Worm (Caenorhabditis elegans) whole organism, L1 larva: Measurements from ENCODE around the gene Y39B6A.34.

Experiments used
- C16A3.4 ChIP-seq: fragments of 150-350 bp; optimal IDR thresholded peaks from 2 replicates; lab custom pipeline; 2014; ENCODE audit warnings: missing biosample characterization, missing genetic modification characterization
- Y116A8C.19 ChIP-seq: sonication (generic microtip); optimal IDR thresholded peaks from 2 replicates; lab custom pipeline; 2016; ENCODE audit warnings: missing compliant biosample characterization, missing genetic modification characterization, borderline replicate concordance
- aha-1 ChIP-seq: fragments of 150-350 bp; optimal IDR thresholded peaks from 2 replicates; lab custom pipeline; 2014; ENCODE audit warnings: missing biosample characterization, missing genetic modification characterization
- alr-1 ChIP-seq: fragments of 200-800 bp; sonication (Bioruptor generic); optimal IDR thresholded peaks from 2 replicates; lab custom pipeline; 2018; ENCODE audit warnings: borderline replicate concordance, mild to moderate bottlenecking, missing genetic modification characterization, missing compliant biosample characterization
- ama-1 ChIP-seq: fragments of 150-350 bp; optimal IDR thresholded peaks from 2 replicates; lab custom pipeline; 2014
- ceh-82 ChIP-seq, 3 experiments: fragments of 150-350 bp in 1 of 3; sonication (generic microtip) in 2 of 3; optimal IDR thresholded peaks; 2 replicates each; lab custom pipeline; 2014 to 2017; ENCODE audit warnings: missing biosample characterization in 3 of 3, missing genetic modification characterization in 3 of 3
- ceh-88 ChIP-seq: fragments of 200-800 bp; sonication (Bioruptor generic); IDR thresholded peaks from 2 replicates; pipeline ENCODE4 v1.3.6; 2022; ENCODE audit warnings: missing genetic modification characterization, missing compliant biosample characterization
- dpl-1 ChIP-seq, 3 experiments: fragments of 150-350 bp in 2 of 3; sonication (generic microtip) in 1 of 3; optimal IDR thresholded peaks; 2 replicates each; lab custom pipeline; 2014 to 2017; ENCODE audit warnings: missing biosample characterization in 3 of 3, missing genetic modification characterization in 3 of 3, missing genetic modification reagents in 3 of 3
- efl-1 ChIP-seq, 4 experiments: fragments of 150-350 bp; optimal IDR thresholded peaks in 3 of 4; peaks in 1 of 4; 1 replicate in 1 of 4; 2 replicates in 3 of 4; lab custom pipeline; 2014; ENCODE audit warnings: missing biosample characterization in 2 of 4, missing genetic modification characterization in 2 of 4, missing genetic modification reagents in 2 of 4
- efl-3 ChIP-seq: fragments of 200-800 bp; sonication (Bioruptor generic); optimal IDR thresholded peaks from 2 replicates; lab custom pipeline; 2018; ENCODE audit warnings: mild to moderate bottlenecking, missing genetic modification characterization, missing compliant biosample characterization
- egl-13 ChIP-seq: sonication (generic microtip); optimal IDR thresholded peaks from 2 replicates; lab custom pipeline; 2016; ENCODE audit warnings: missing genotype, missing genetic modification reagents, missing genetic modification characterization, missing compliant biosample characterization
- elt-3 ChIP-seq, 6 experiments: fragments of 150-350 bp in 1 of 6; sonication (generic microtip); optimal IDR thresholded peaks; 2 replicates each; lab custom pipeline; 2017 to 2018; ENCODE audit warnings: missing biosample characterization in 6 of 6, missing genetic modification characterization in 6 of 6, inconsistent platforms in 1 of 6
- fkh-8 ChIP-seq: sonication (generic microtip); optimal IDR thresholded peaks from 2 replicates; lab custom pipeline; 2016; ENCODE audit warnings: mild to moderate bottlenecking, missing genetic modification characterization, missing compliant biosample characterization
- grh-1 ChIP-seq: fragments of 200-800 bp; sonication (Bioruptor generic); IDR thresholded peaks from 2 replicates; pipeline ENCODE4 v1.3.6; 2022; ENCODE audit warnings: missing genetic modification reagents, missing genetic modification characterization, missing compliant biosample characterization
- hlh-17 ChIP-seq: fragments of 200-800 bp; sonication (Bioruptor generic); optimal IDR thresholded peaks from 2 replicates; lab custom pipeline; 2018; ENCODE audit warnings: missing genetic modification characterization, mild to moderate bottlenecking, missing compliant biosample characterization, moderate library complexity, borderline replicate concordance
- hlh-4 ChIP-seq: sonication (generic microtip); optimal IDR thresholded peaks from 2 replicates; lab custom pipeline; 2016; ENCODE audit warnings: mild to moderate bottlenecking, missing genetic modification characterization, missing compliant biosample characterization
- hpl-2 ChIP-seq: fragments of 150-350 bp; optimal IDR thresholded peaks from 2 replicates; lab custom pipeline; 2014; ENCODE audit warnings: missing biosample characterization, missing genetic modification reagents, missing genetic modification characterization
- irx-1 ChIP-seq: sonication (generic microtip); optimal IDR thresholded peaks from 2 replicates; lab custom pipeline; 2016; ENCODE audit warnings: missing genetic modification characterization, missing compliant biosample characterization
- isw-1 ChIP-seq: fragments of 200-800 bp; sonication (Bioruptor generic); IDR thresholded peaks from 2 replicates; pipeline ENCODE4 v1.3.6; 2022; ENCODE audit warnings: missing genetic modification characterization, missing compliant biosample characterization
- jun-1 ChIP-seq: fragments of 150-350 bp; optimal IDR thresholded peaks from 2 replicates; lab custom pipeline; 2014; ENCODE audit warnings: missing biosample characterization, missing genetic modification reagents, missing genetic modification characterization
- lin-13 ChIP-seq: fragments of 150-350 bp; optimal IDR thresholded peaks from 2 replicates; lab custom pipeline; 2014; ENCODE audit warnings: missing biosample characterization, missing genetic modification reagents, missing genetic modification characterization
- lin-14 ChIP-seq: fragments of 200-800 bp; sonication (Bioruptor generic); optimal IDR thresholded peaks from 2 replicates; lab custom pipeline; 2018; ENCODE audit warnings: mild to moderate bottlenecking, missing genetic modification characterization, moderate library complexity, missing compliant biosample characterization
- lin-15B ChIP-seq: fragments of 150-350 bp; sonication (generic microtip); optimal IDR thresholded peaks from 3 replicates; lab custom pipeline; 2014; ENCODE audit warnings: missing biosample characterization, missing genetic modification characterization
- lsy-2 ChIP-seq, 2 experiments: fragments of 150-350 bp; optimal IDR thresholded peaks; 2 replicates each; lab custom pipeline; 2014; ENCODE audit warnings: missing biosample characterization in 2 of 2, missing genetic modification characterization in 2 of 2
- mef-2 ChIP-seq: fragments of 150-350 bp; optimal IDR thresholded peaks from 2 replicates; lab custom pipeline; 2014; ENCODE audit warnings: missing biosample characterization, missing genetic modification characterization
- nhr-11 ChIP-seq: fragments of 150-350 bp; optimal IDR thresholded peaks from 2 replicates; lab custom pipeline; 2014; ENCODE audit warnings: missing biosample characterization, missing genetic modification characterization
- nhr-12 ChIP-seq: sonication (generic microtip); optimal IDR thresholded peaks from 2 replicates; lab custom pipeline; 2017; ENCODE audit warnings: missing biosample characterization, missing genetic modification characterization
- nhr-71 ChIP-seq: sonication (generic microtip); optimal IDR thresholded peaks from 2 replicates; lab custom pipeline; 2016; ENCODE audit warnings: mild to moderate bottlenecking, missing genetic modification characterization, moderate library complexity, missing compliant biosample characterization
- nhr-76 ChIP-seq: sonication (generic microtip); optimal IDR thresholded peaks from 2 replicates; lab custom pipeline; 2017; ENCODE audit warnings: missing biosample characterization, missing genetic modification characterization
- nhr-85 ChIP-seq: sonication (generic microtip); peaks from one replicate; lab custom pipeline; 2016; ENCODE audit warnings: missing genetic modification characterization, inconsistent platforms, missing compliant biosample characterization
- pag-3 ChIP-seq: sonication (generic microtip); optimal IDR thresholded peaks from 2 replicates; lab custom pipeline; 2017; ENCODE audit warnings: missing genetic modification characterization, mild to moderate bottlenecking, missing compliant biosample characterization, antibody characterized with exemption, borderline replicate concordance; ENCODE audit not compliant: insufficient read depth
- rnt-1 ChIP-seq: sonication (generic microtip); optimal IDR thresholded peaks from 2 replicates; lab custom pipeline; 2016; ENCODE audit warnings: mild to moderate bottlenecking, missing genetic modification characterization, moderate library complexity, missing compliant biosample characterization
- skn-1 ChIP-seq: fragments of 150-350 bp; optimal IDR thresholded peaks from 2 replicates; lab custom pipeline; 2014; ENCODE audit warnings: missing biosample characterization, missing genetic modification characterization
- snpc-4 ChIP-seq: fragments of 150-350 bp; optimal IDR thresholded peaks from 2 replicates; lab custom pipeline; 2014; ENCODE audit warnings: missing biosample characterization, missing genetic modification characterization
- sox-4 ChIP-seq: sonication (generic microtip); optimal IDR thresholded peaks from 2 replicates; lab custom pipeline; 2016; ENCODE audit warnings: missing genetic modification characterization, missing compliant biosample characterization
- sptf-1 ChIP-seq: fragments of 150-350 bp; optimal IDR thresholded peaks from 2 replicates; lab custom pipeline; 2014; ENCODE audit warnings: missing biosample characterization, missing genetic modification characterization
- tbx-2 ChIP-seq: sonication (generic microtip); optimal IDR thresholded peaks from 2 replicates; lab custom pipeline; 2016; ENCODE audit warnings: missing genetic modification characterization, missing compliant biosample characterization
- tlp-1 ChIP-seq: fragments of 150-350 bp; optimal IDR thresholded peaks from 2 replicates; lab custom pipeline; 2014; ENCODE audit warnings: missing biosample characterization, missing genetic modification characterization
- unc-30 ChIP-seq: sonication (generic microtip); optimal IDR thresholded peaks from 2 replicates; lab custom pipeline; 2017; ENCODE audit warnings: missing biosample characterization, missing genetic modification characterization
- unc-62 ChIP-seq: fragments of 150-350 bp; optimal IDR thresholded peaks from 2 replicates; lab custom pipeline; 2014; ENCODE audit warnings: missing biosample characterization, missing genetic modification reagents, missing genetic modification characterization
- unc-86 ChIP-seq: sonication (generic microtip); optimal IDR thresholded peaks from 2 replicates; lab custom pipeline; 2016; ENCODE audit warnings: missing genetic modification characterization, missing compliant biosample characterization
- unc-98 ChIP-seq: fragments of 200-800 bp; sonication (Bioruptor generic); IDR thresholded peaks from 2 replicates; pipeline ENCODE4 v1.3.6; 2022; ENCODE audit warnings: missing genetic modification characterization, missing compliant biosample characterization
- vab-15 ChIP-seq: sonication (generic microtip); optimal IDR thresholded peaks from 2 replicates; lab custom pipeline; 2017; ENCODE audit warnings: missing genotype, mild to moderate bottlenecking, missing genetic modification characterization, missing compliant biosample characterization
- zip-4 ChIP-seq: fragments of 200-800 bp; sonication (Bioruptor generic); optimal IDR thresholded peaks from 2 replicates; lab custom pipeline; 2018; ENCODE audit warnings: mild to moderate bottlenecking, missing genetic modification characterization, moderate library complexity, missing compliant biosample characterization

Y39B6A.34 gene

ce11 chrV:18980980-18981529 is 19.8 kb upstream of the Y39B6A.34 start, which contains the start of the genes mrps-35 and sws-1 (continued):
- TF ChIP-seq lin-13 (GFP tag; lab: Kevin White, UChicago) (peak; percentile 69), snpc-4 (tag; lab: Kevin White, UChicago) (peak; percentile 60), sox-4 (tag; lab: Kevin White, UChicago) (peak; percentile 87), pag-3 (tag; lab: Kevin White, UChicago) (no peak), isw-1 (GFP tag; lab: Robert Waterston, UW) (peak; percentile 61), nhr-71 (tag; lab: Kevin White, UChicago) (peak; percentile 89)

- TF ChIP-seq ceh-82 (tag; optimal IDR thresholded peaks at IDR 0.05; lab: Kevin White, UChicago), result no peak
- no peak for TF ChIP-seq efl-1 (optimal IDR thresholded peaks at IDR 0.05; lab: Kevin White, UChicago)
- peak in 1 of 2 experiments; percentile 50 for TF ChIP-seq efl-1 (GFP tag; optimal IDR thresholded peaks at IDR 0.05 in 1 of 2; lab: Kevin White, UChicago)
Measured at ce11 chrV:18981736-18982135, 19.1 kb upstream of the Y39B6A.34 start.

ce11 chrV:18986103-18986502 is 14.7 kb upstream of the Y39B6A.34 start:
- TF ChIP-seq irx-1 (tag; lab: Kevin White, UChicago) (no peak), vab-15 (tag; lab: Kevin White, UChicago) (no peak), C16A3.4 (tag; lab: Kevin White, UChicago) (no peak), elt-3 (tag; optimal IDR thresholded peaks at IDR 0.05; lab: Kevin White, UChicago) (no peak), grh-1 (GFP tag; lab: Robert Waterston, UW) (no peak), rnt-1 (tag; lab: Kevin White, UChicago) (no peak), skn-1 (tag; lab: Kevin White, UChicago) (no peak), fkh-8 (tag; lab: Kevin White, UChicago) (no peak), sptf-1 (tag; lab: Kevin White, UChicago) (no peak), unc-62 (GFP tag; lab: Kevin White, UChicago) (no peak)
- TF ChIP-seq, all 84 proteins: peak for 0

- TF ChIP-seq grh-1 (GFP tag; lab: Robert Waterston, UW) (peak; percentile 70), nhr-12 (no peak), lin-15B (tag; lab: Kevin White, UChicago) (peak; percentile 38), egl-13 (peak; percentile 49), hlh-4 (no peak), hpl-2 (GFP tag; lab: Kevin White, UChicago) (peak; percentile 9), dpl-1 (GFP tag; optimal IDR thresholded peaks at IDR 0.05; lab: Kevin White, UChicago) (peak; percentile 72 to 82 (median 78)), zip-4 (GFP tag; lab: Kevin White, UChicago) (no peak), mef-2 (no peak), unc-98 (peak; percentile 55; the same call in 1 of the 2 replicates), ceh-88 (no peak), tlp-1 (tag; lab: Kevin White, UChicago) (no peak), lin-14 (GFP tag; lab: Kevin White, UChicago) (no peak), efl-3 (no peak), ama-1 (lab: Kevin White, UChicago) (no peak), unc-86 (tag; lab: Kevin White, UChicago) (peak; percentile 67), isw-1 (GFP tag; lab: Robert Waterston, UW) (peak; percentile 69), alr-1 (tag; lab: Kevin White, UChicago) (no peak), nhr-85 (tag; lab: Kevin White, UChicago) (peak; percentile 85), nhr-76 (no peak), lsy-2 (tag; optimal IDR thresholded peaks at IDR 0.05; lab: Kevin White, UChicago) (peak; percentile 76 to 79), Y116A8C.19 (tag; lab: Kevin White, UChicago) (no peak), efl-1 (optimal IDR thresholded peaks at IDR 0.05; lab: Kevin White, UChicago) (peak; percentile 70 to 82), efl-1 (GFP tag; optimal IDR thresholded peaks at IDR 0.05 in 1 of 2; lab: Kevin White, UChicago) (peak; percentile 79 to 98), unc-30 (no peak), hlh-17 (no peak), nhr-11 (peak; percentile 42), jun-1 (tag; lab: Kevin White, UChicago) (peak; percentile 75), aha-1 (tag; lab: Kevin White, UChicago) (no peak), tbx-2 (peak; percentile 80)
Measured at ce11 chrV:18990238-18990901, 10.4 kb upstream of the Y39B6A.34 start, which contains the start of the genes reps-1 and Y39B6A.37. Gene reps-1, minus strand, starts transcription at chrV:18990500. Gene Y39B6A.37, plus strand, starts transcription at chrV:18990851.
